Worm (Caenorhabditis elegans) whole organism, L2 larva: Measurements from ENCODE around the gene R166.3.

Experiments used
- C34F6.9 ChIP-seq: fragments of 150-350 bp; optimal IDR thresholded peaks from 2 replicates; lab custom pipeline; 2014; ENCODE audit warnings: missing biosample characterization, missing genetic modification characterization
- F13H6.1 ChIP-seq: sonication (generic microtip); optimal IDR thresholded peaks from 2 replicates; lab custom pipeline; 2016; ENCODE audit warnings: missing genetic modification characterization, missing compliant biosample characterization
- Y55F3AM.14 ChIP-seq: fragments of 200-800 bp; sonication (Bioruptor generic); optimal IDR thresholded peaks from 2 replicates; lab custom pipeline; 2018; ENCODE audit warnings: mild to moderate bottlenecking, missing genetic modification characterization, missing compliant biosample characterization
- ZK546.5 ChIP-seq: sonication (generic microtip); optimal IDR thresholded peaks from 2 replicates; lab custom pipeline; 2017; ENCODE audit warnings: missing biosample characterization, missing genetic modification characterization
- aly-2 ChIP-seq: fragments of 150-350 bp; optimal IDR thresholded peaks from 2 replicates; lab custom pipeline; 2014; ENCODE audit warnings: missing biosample characterization, missing genetic modification characterization
- blmp-1 ChIP-seq: sonication (generic microtip); optimal IDR thresholded peaks from 2 replicates; lab custom pipeline; 2017; ENCODE audit warnings: missing genetic modification characterization, mild to moderate bottlenecking, missing compliant biosample characterization, antibody characterized with exemption, moderate library complexity; ENCODE audit not compliant: insufficient read depth
- ceh-82 ChIP-seq: fragments of 150-350 bp; optimal IDR thresholded peaks from 2 replicates; lab custom pipeline; 2014; ENCODE audit warnings: missing biosample characterization, missing genetic modification characterization
- crh-2 ChIP-seq: sonication (generic microtip); optimal IDR thresholded peaks from 2 replicates; lab custom pipeline; 2017; ENCODE audit warnings: missing biosample characterization, missing genetic modification characterization
- dmd-4 ChIP-seq: sonication (generic microtip); optimal IDR thresholded peaks from 2 replicates; lab custom pipeline; 2017; ENCODE audit warnings: missing biosample characterization, missing genetic modification characterization
- egl-27 ChIP-seq: sonication (generic microtip); optimal IDR thresholded peaks from 3 replicates; lab custom pipeline; 2017; ENCODE audit warnings: missing biosample characterization, missing genetic modification reagents, missing genetic modification characterization
- elt-1 ChIP-seq: fragments of 150-350 bp; optimal IDR thresholded peaks from 2 replicates; lab custom pipeline; 2014; ENCODE audit warnings: missing biosample characterization, missing genetic modification characterization
- elt-3 ChIP-seq: sonication (generic microtip); optimal IDR thresholded peaks from 2 replicates; lab custom pipeline; 2017; ENCODE audit warnings: missing biosample characterization, missing genetic modification characterization
- fos-1 ChIP-seq: fragments of 150-350 bp; optimal IDR thresholded peaks from 2 replicates; lab custom pipeline; 2014; ENCODE audit warnings: missing biosample characterization, missing genetic modification characterization
- gmeb-1 ChIP-seq: fragments of 150-350 bp; optimal IDR thresholded peaks from 2 replicates; lab custom pipeline; 2014; ENCODE audit warnings: missing biosample characterization, missing genetic modification characterization
- lin-11 ChIP-seq: fragments of 150-350 bp; sonication (generic microtip); optimal IDR thresholded peaks from 2 replicates; lab custom pipeline; 2014; ENCODE audit warnings: missing biosample characterization, missing genetic modification characterization, inconsistent platforms, mixed read lengths
- lin-13 ChIP-seq: fragments of 150-350 bp; optimal IDR thresholded peaks from 2 replicates; lab custom pipeline; 2014; ENCODE audit warnings: missing biosample characterization, missing genetic modification reagents, missing genetic modification characterization
- lin-39 ChIP-seq: fragments of 150-350 bp; optimal IDR thresholded peaks from 2 replicates; lab custom pipeline; 2014; ENCODE audit warnings: missing biosample characterization, missing genetic modification reagents, missing genetic modification characterization
- lsy-2 ChIP-seq, 2 experiments: fragments of 150-350 bp in 1 of 2; sonication (generic microtip) in 1 of 2; optimal IDR thresholded peaks; 2 replicates each; lab custom pipeline; 2014 to 2017; ENCODE audit warnings: missing biosample characterization in 2 of 2, missing genetic modification characterization in 2 of 2
- mab-5 ChIP-seq: fragments of 150-350 bp; optimal IDR thresholded peaks from 2 replicates; lab custom pipeline; 2014; ENCODE audit warnings: missing biosample characterization, missing genetic modification characterization
- mbf-1 ChIP-seq: sonication (generic microtip); optimal IDR thresholded peaks from 2 replicates; lab custom pipeline; 2017; ENCODE audit warnings: missing biosample characterization, missing genetic modification characterization
- mdl-1 ChIP-seq, 2 experiments: fragments of 150-350 bp in 1 of 2; sonication (generic microtip) in 1 of 2; optimal IDR thresholded peaks; 2 replicates each; lab custom pipeline; 2017; ENCODE audit warnings: missing biosample characterization in 2 of 2, missing genetic modification characterization in 2 of 2
- nhr-10 ChIP-seq: sonication (generic microtip); optimal IDR thresholded peaks from 2 replicates; lab custom pipeline; 2017; ENCODE audit warnings: missing biosample characterization, missing genetic modification characterization
- nhr-11 ChIP-seq: fragments of 150-350 bp; optimal IDR thresholded peaks from 2 replicates; lab custom pipeline; 2014; ENCODE audit warnings: missing biosample characterization, missing genetic modification characterization
- nhr-12 ChIP-seq: fragments of 150-350 bp; optimal IDR thresholded peaks from 2 replicates; lab custom pipeline; 2014; ENCODE audit warnings: missing biosample characterization, missing genetic modification characterization
- nhr-129 ChIP-seq: fragments of 150-350 bp; optimal IDR thresholded peaks from 2 replicates; lab custom pipeline; 2014; ENCODE audit warnings: missing biosample characterization, missing genetic modification characterization
- nhr-21 ChIP-seq: fragments of 150-350 bp; optimal IDR thresholded peaks from 2 replicates; lab custom pipeline; 2014; ENCODE audit warnings: missing biosample characterization, missing genetic modification characterization
- nhr-237 ChIP-seq: fragments of 150-350 bp; optimal IDR thresholded peaks from 2 replicates; lab custom pipeline; 2014; ENCODE audit warnings: missing biosample characterization, missing genetic modification characterization
- nhr-25 ChIP-seq: fragments of 150-350 bp; sonication (generic microtip); optimal IDR thresholded peaks from 3 replicates; lab custom pipeline; 2014; ENCODE audit warnings: missing biosample characterization, missing genetic modification characterization
- nhr-6 ChIP-seq: fragments of 150-350 bp; optimal IDR thresholded peaks from 2 replicates; lab custom pipeline; 2014; ENCODE audit warnings: missing biosample characterization, missing genetic modification characterization
- peb-1 ChIP-seq: fragments of 150-350 bp; optimal IDR thresholded peaks from 2 replicates; lab custom pipeline; 2014; ENCODE audit warnings: missing biosample characterization, missing genetic modification characterization
- skn-1 ChIP-seq: sonication (generic microtip); optimal IDR thresholded peaks from 2 replicates; lab custom pipeline; 2017; ENCODE audit warnings: missing biosample characterization, missing genetic modification characterization
- sma-3 ChIP-seq: sonication (generic microtip); optimal IDR thresholded peaks from 2 replicates; lab custom pipeline; 2016; ENCODE audit warnings: missing genetic modification reagents, missing genetic modification characterization, missing compliant biosample characterization
- sma-9 ChIP-seq, 2 experiments: fragments of 150-350 bp in 1 of 2; sonication (generic microtip) in 1 of 2; optimal IDR thresholded peaks; 2 replicates each; lab custom pipeline; 2014 to 2016; ENCODE audit warnings: missing genetic modification characterization in 2 of 2, mild to moderate bottlenecking in 1 of 2, missing biosample characterization in 1 of 2, missing compliant biosample characterization in 1 of 2, missing genetic modification reagents in 1 of 2, moderate library complexity in 1 of 2
- snpc-4 ChIP-seq: fragments of 150-350 bp; optimal IDR thresholded peaks from 2 replicates; lab custom pipeline; 2014; ENCODE audit warnings: missing biosample characterization, missing genetic modification characterization
- unc-39 ChIP-seq: fragments of 150-350 bp; optimal IDR thresholded peaks from 2 replicates; lab custom pipeline; 2014; ENCODE audit warnings: missing biosample characterization, missing genetic modification characterization
- unc-62 ChIP-seq: fragments of 150-350 bp; optimal IDR thresholded peaks from 2 replicates; lab custom pipeline; 2014; ENCODE audit warnings: missing biosample characterization, missing genetic modification reagents, missing genetic modification characterization
- zag-1 ChIP-seq: fragments of 150-350 bp; optimal IDR thresholded peaks from 2 replicates; lab custom pipeline; 2014; ENCODE audit warnings: missing biosample characterization, missing genetic modification characterization
- ztf-11 ChIP-seq: sonication (generic microtip); optimal IDR thresholded peaks from 2 replicates; lab custom pipeline; 2017; ENCODE audit warnings: missing biosample characterization, missing genetic modification characterization
- ztf-4 ChIP-seq: fragments of 150-350 bp; optimal IDR thresholded peaks from 2 replicates; lab custom pipeline; 2014; ENCODE audit warnings: missing biosample characterization, missing genetic modification characterization

R166.3 gene

ce11 chrII:10551985-10552736, 13.0 kb upstream of the R166.3 start (continued):
- no peak for TF ChIP-seq lin-39 (tag; lab: Kevin White, UChicago)
- TF ChIP-seq lsy-2 (tag; optimal IDR thresholded peaks at IDR 0.05; lab: Kevin White, UChicago) = peak; percentile 75 to 94
- no peak for TF ChIP-seq ZK546.5 (tag; lab: Kevin White, UChicago)
- no peak for TF ChIP-seq aly-2 (tag; lab: Kevin White, UChicago)
- TF ChIP-seq elt-1 (tag; lab: Kevin White, UChicago) = no peak
- peak; percentile 70 for TF ChIP-seq mab-5 (tag; lab: Kevin White, UChicago)
- TF ChIP-seq dmd-4 = no peak
- TF ChIP-seq, all 48 proteins: peak for 32

ce11 chrII:10550872-10551647, 11.9 kb upstream of the R166.3 start:
- TF ChIP-seq nhr-25 (tag; lab: Kevin White, UChicago) (peak; percentile 58), gmeb-1 (tag; lab: Kevin White, UChicago) (no peak), F13H6.1 (tag; lab: Kevin White, UChicago) (peak; percentile 21), lsy-2 (tag; optimal IDR thresholded peaks at IDR 0.05; lab: Kevin White, UChicago) (peak in 1 of 2 experiments; percentile 32), ZK546.5 (tag; lab: Kevin White, UChicago) (no peak), nhr-11 (tag; lab: Kevin White, UChicago) (peak; percentile 47), nhr-129 (peak; percentile 4), sma-9 (GFP tag; optimal IDR thresholded peaks at IDR 0.05; lab: Kevin White, UChicago) (peak; percentile 27), sma-9 (tag; optimal IDR thresholded peaks at IDR 0.05; lab: Kevin White, UChicago) (no peak)
- TF ChIP-seq, all 48 proteins: peak for 6

ce11 chrII:10550173-10550572, 11.0 kb upstream of the R166.3 start:
- TF ChIP-seq nhr-129 = peak; percentile 44
- peak; percentile 31 for TF ChIP-seq lin-11 (tag; lab: Kevin White, UChicago)
- TF ChIP-seq zag-1 (tag; lab: Kevin White, UChicago) = peak; percentile 4
- TF ChIP-seq Y55F3AM.14 (GFP tag; lab: Kevin White, UChicago) = no peak
- peak; percentile 6 for TF ChIP-seq crh-2
- TF ChIP-seq mdl-1 (tag; optimal IDR thresholded peaks at IDR 0.05; lab: Kevin White, UChicago) = peak in 1 of 2 experiments; percentile 19
- TF ChIP-seq skn-1 (tag; lab: Kevin White, UChicago) = no peak

- TF ChIP-seq nhr-237 (tag; lab: Kevin White, UChicago) = no peak
- TF ChIP-seq lsy-2 (tag; optimal IDR thresholded peaks at IDR 0.05; lab: Kevin White, UChicago) = peak; percentile 70 to 85
- peak; percentile 93 for TF ChIP-seq lin-11 (tag; lab: Kevin White, UChicago)
- TF ChIP-seq aly-2 (tag; lab: Kevin White, UChicago) = no peak
- no peak for TF ChIP-seq nhr-12 (tag; lab: Kevin White, UChicago)
- TF ChIP-seq sma-3 (GFP tag; lab: Kevin White, UChicago) = peak; percentile 61
- TF ChIP-seq F13H6.1 (tag; lab: Kevin White, UChicago) = peak; percentile 89
- TF ChIP-seq mbf-1 = no peak
- TF ChIP-seq nhr-10 (tag; lab: Kevin White, UChicago) = no peak
- TF ChIP-seq blmp-1 (tag; lab: Kevin White, UChicago) = peak; percentile 50
- TF ChIP-seq elt-1 (tag; lab: Kevin White, UChicago) = no peak
- TF ChIP-seq ztf-11 (tag; lab: Kevin White, UChicago) = no peak
- no peak for TF ChIP-seq lin-39 (tag; lab: Kevin White, UChicago)
- TF ChIP-seq peb-1 (tag; lab: Kevin White, UChicago) = peak; percentile 58
- peak; percentile 88 for TF ChIP-seq sma-9 (GFP tag; optimal IDR thresholded peaks at IDR 0.05; lab: Kevin White, UChicago)
- no peak for TF ChIP-seq sma-9 (tag; optimal IDR thresholded peaks at IDR 0.05; lab: Kevin White, UChicago)
- TF ChIP-seq unc-62 (GFP tag; lab: Kevin White, UChicago) = no peak
- peak; percentile 57 for TF ChIP-seq Y55F3AM.14 (GFP tag; lab: Kevin White, UChicago)
- peak; percentile 56 for TF ChIP-seq ceh-82 (tag; lab: Kevin White, UChicago)
- peak; percentile 83 for TF ChIP-seq nhr-25 (tag; lab: Kevin White, UChicago)
- TF ChIP-seq fos-1 (tag; lab: Kevin White, UChicago) = peak; percentile 58
- peak; percentile 89 for TF ChIP-seq egl-27
- TF ChIP-seq nhr-21 (tag; lab: Kevin White, UChicago) = peak; percentile 66
- TF ChIP-seq elt-3 (tag; lab: Kevin White, UChicago) = no peak
- no peak for TF ChIP-seq snpc-4 (tag; lab: Kevin White, UChicago)
- TF ChIP-seq dmd-4 = no peak
- peak; percentile 29 for TF ChIP-seq nhr-6 (tag; lab: Kevin White, UChicago)
- TF ChIP-seq lin-13 (GFP tag; lab: Kevin White, UChicago) = peak; percentile 86
- peak; percentile 88 for TF ChIP-seq zag-1 (tag; lab: Kevin White, UChicago)
- TF ChIP-seq mab-5 (tag; lab: Kevin White, UChicago) = peak; percentile 82
- TF ChIP-seq C34F6.9 (tag; lab: Kevin White, UChicago) = peak; percentile 90
- no peak for TF ChIP-seq unc-39 (tag; lab: Kevin White, UChicago)
- peak; percentile 78 for TF ChIP-seq ztf-4 (tag; lab: Kevin White, UChicago)
- TF ChIP-seq skn-1 (tag; lab: Kevin White, UChicago) = no peak
Measured at ce11 chrII:10548778-10549671, 9.9 kb upstream of the R166.3 start.
